Fruit fly (Drosophila melanogaster) whole organism, adult: ENCODE measurements around the gene Cul5.

Experiments
- CG11617 ChIP-seq: fragments of 200-800 bp; sonication (Bioruptor generic); optimal IDR thresholded peaks from 2 replicates; lab custom pipeline; 2017; ENCODE audit warnings: mild to moderate bottlenecking, missing biosample characterization, missing genetic modification reagents, missing genetic modification characterization
- CG12768 ChIP-seq: fragments of 200-800 bp; sonication (Bioruptor generic); optimal IDR thresholded peaks from 2 replicates; lab custom pipeline; 2017; ENCODE audit warnings: missing biosample characterization, missing genetic modification characterization, mild to moderate bottlenecking, moderate library complexity, missing genetic modification reagents
- CG14711 ChIP-seq: fragments of 200-800 bp; sonication (Bioruptor generic); optimal IDR thresholded peaks from 2 replicates; lab custom pipeline; 2018; ENCODE audit warnings: missing biosample characterization, mild to moderate bottlenecking, missing genetic modification characterization, moderate library complexity
- CG1620 ChIP-seq: fragments of 200-800 bp; sonication (Bioruptor generic); optimal IDR thresholded peaks from 2 replicates; lab custom pipeline; 2016; ENCODE audit warnings: missing biosample characterization, missing genetic modification characterization
- CG33017 ChIP-seq: fragments of 200-800 bp; sonication (Bioruptor generic); optimal IDR thresholded peaks from 2 replicates; lab custom pipeline; 2018; ENCODE audit warnings: missing biosample characterization, mild to moderate bottlenecking, missing genetic modification characterization, moderate library complexity
- CG5204 ChIP-seq: fragments of 200-800 bp; sonication (Bioruptor generic); optimal IDR thresholded peaks from 2 replicates; lab custom pipeline; 2016; ENCODE audit warnings: missing biosample characterization, missing genetic modification characterization
- CG7045 ChIP-seq: fragments of 200-800 bp; sonication (Bioruptor generic); optimal IDR thresholded peaks from 2 replicates; lab custom pipeline; 2017; ENCODE audit warnings: missing biosample characterization, mild to moderate bottlenecking, missing genetic modification characterization
- CG7101 ChIP-seq: fragments of 200-800 bp; sonication (Bioruptor generic); optimal IDR thresholded peaks from 2 replicates; lab custom pipeline; 2018; ENCODE audit warnings: missing biosample characterization, mild to moderate bottlenecking, missing genetic modification characterization, moderate library complexity
- Clk ChIP-seq: fragments of 200-800 bp; sonication (Bioruptor generic); optimal IDR thresholded peaks from 2 replicates; lab custom pipeline; 2017; ENCODE audit warnings: missing biosample characterization, missing genetic modification characterization
- Crg-1 ChIP-seq: fragments of 200-800 bp; sonication (Bioruptor generic); optimal IDR thresholded peaks from 2 replicates; lab custom pipeline; 2016; ENCODE audit warnings: missing biosample characterization, missing genetic modification characterization
- Hr96 ChIP-seq: fragments of 200-800 bp; sonication (Bioruptor generic); optimal IDR thresholded peaks from 2 replicates; lab custom pipeline; 2016; ENCODE audit warnings: missing biosample characterization, missing genetic modification characterization
- Mnt ChIP-seq: fragments of 200-800 bp; sonication (Bioruptor generic); optimal IDR thresholded peaks from 2 replicates; lab custom pipeline; 2016; ENCODE audit warnings: missing biosample characterization, mild to moderate bottlenecking, missing genetic modification characterization
- bab1 ChIP-seq: fragments of 200-800 bp; sonication (Bioruptor generic); optimal IDR thresholded peaks from 3 replicates; lab custom pipeline; 2019; ENCODE audit warnings: missing biosample characterization, mild to moderate bottlenecking, missing genetic modification characterization, moderate library complexity
- cic ChIP-seq: fragments of 200-800 bp; sonication (Bioruptor generic); optimal IDR thresholded peaks from 2 replicates; lab custom pipeline; 2017; ENCODE audit warnings: missing biosample characterization, mild to moderate bottlenecking, missing genetic modification characterization, moderate library complexity
- cnc ChIP-seq, 2 experiments: fragments of >200 bp; optimal IDR thresholded peaks; 2 replicates each; lab custom pipeline; 2017
- kay ChIP-seq: fragments of 200-800 bp; sonication (Bioruptor generic); peaks from one replicate; lab custom pipeline; 2016; ENCODE audit warnings: missing biosample characterization, missing genetic modification characterization, borderline replicate concordance
- ovo ChIP-seq: fragments of 200-800 bp; sonication (Bioruptor generic); optimal IDR thresholded peaks from 2 replicates; lab custom pipeline; 2016; ENCODE audit warnings: missing biosample characterization, missing genetic modification characterization
- pad ChIP-seq: fragments of 200-800 bp; sonication (Bioruptor generic); optimal IDR thresholded peaks from 3 replicates; lab custom pipeline; 2017; ENCODE audit warnings: missing biosample characterization, missing genetic modification characterization, mild to moderate bottlenecking, moderate library complexity, missing genetic modification reagents
- tj ChIP-seq: fragments of 200-800 bp; sonication (Bioruptor generic); optimal IDR thresholded peaks from 3 replicates; lab custom pipeline; 2017; ENCODE audit warnings: missing biosample characterization, mild to moderate bottlenecking, missing genetic modification characterization, moderate library complexity
- toe ChIP-seq: fragments of 200-800 bp; sonication (Bioruptor generic); optimal IDR thresholded peaks from 2 replicates; lab custom pipeline; 2016; ENCODE audit warnings: missing biosample characterization, missing genetic modification characterization

Cul5 gene

dm6 chr3R:29064682-29065100 lies 1.9 kb upstream of the Cul5 start:
- TF ChIP-seq CG7101 (tag; lab: Kevin White, UChicago) (no peak), CG7045 (peak; percentile 15), ovo (GFP tag; lab: Kevin White, UChicago) (no peak), Hr96 (no peak), CG11617 (GFP tag; lab: Kevin White, UChicago) (no peak), cic (GFP tag; lab: Kevin White, UChicago) (no peak), CG1620 (GFP tag; lab: Kevin White, UChicago) (no peak), Clk (peak; percentile 24), pad (GFP tag; lab: Kevin White, UChicago) (no peak), kay (GFP tag; lab: Kevin White, UChicago) (no peak), CG12768 (peak; percentile 1), Mnt (GFP tag; lab: Kevin White, UChicago) (no peak), Crg-1 (no peak), CG33017 (tag; lab: Kevin White, UChicago) (no peak), tj (GFP tag; lab: Kevin White, UChicago) (no peak), CG14711 (no peak), cnc (optimal IDR thresholded peaks at IDR 0.05; lab: Kevin White, UChicago) (no peak), bab1 (no peak), toe (GFP tag; lab: Kevin White, UChicago) (no peak), CG5204 (GFP tag; lab: Kevin White, UChicago) (no peak)

dm6 chr3R:29063921-29064460 lies 1.2 kb upstream of the Cul5 start:
- no peak for TF ChIP-seq tj (GFP tag; lab: Kevin White, UChicago)

- TF ChIP-seq CG14711 (peak; percentile 95), Hr96 (peak; percentile 73), ovo (GFP tag; lab: Kevin White, UChicago) (peak; percentile 26), Clk (peak; percentile 57), cic (GFP tag; lab: Kevin White, UChicago) (no peak), Crg-1 (peak; percentile 37), CG33017 (tag; lab: Kevin White, UChicago) (peak; percentile 84), Mnt (GFP tag; lab: Kevin White, UChicago) (peak; percentile 53), cnc (optimal IDR thresholded peaks at IDR 0.05; lab: Kevin White, UChicago) (no peak), CG1620 (GFP tag; lab: Kevin White, UChicago) (peak; percentile 35), CG7045 (peak; percentile 77), toe (GFP tag; lab: Kevin White, UChicago) (peak; percentile 82), CG7101 (tag; lab: Kevin White, UChicago) (peak; percentile 85), CG12768 (peak; percentile 83), CG11617 (GFP tag; lab: Kevin White, UChicago) (peak; percentile 91), CG5204 (GFP tag; lab: Kevin White, UChicago) (peak; percentile 82), kay (GFP tag; lab: Kevin White, UChicago) (no peak), bab1 (peak; percentile 69), tj (GFP tag; lab: Kevin White, UChicago) (peak; percentile 86), pad (GFP tag; lab: Kevin White, UChicago) (peak; percentile 71)
Observed at dm6 chr3R:29063207-29063920, 589 bp upstream of the Cul5 start.

- no peak for TF ChIP-seq Crg-1
- peak; percentile 11 for TF ChIP-seq Mnt (GFP tag; lab: Kevin White, UChicago)
Observed at dm6 chr3R:29059385-29059784, 3.4 kb downstream of the Cul5 start.

dm6 chr3R:29055710-29056109 lies 7.1 kb downstream of the Cul5 start, which contains the start of gene Sirt7:
Gene Sirt7 (plus strand): TSS chr3R:29055927.
- TF ChIP-seq Mnt (GFP tag; lab: Kevin White, UChicago) (peak; percentile 5), CG5204 (GFP tag; lab: Kevin White, UChicago) (no peak), CG33017 (tag; lab: Kevin White, UChicago) (peak; percentile 13), tj (GFP tag; lab: Kevin White, UChicago) (no peak), CG12768 (no peak), CG11617 (GFP tag; lab: Kevin White, UChicago) (peak; percentile 11)

- TF ChIP-seq CG7101 (tag; lab: Kevin White, UChicago) (no peak), CG14711 (no peak), pad (GFP tag; lab: Kevin White, UChicago) (no peak), CG12768 (no peak), cic (GFP tag; lab: Kevin White, UChicago) (no peak), Crg-1 (no peak), Mnt (GFP tag; lab: Kevin White, UChicago) (no peak), bab1 (no peak), CG7045 (no peak), CG11617 (GFP tag; lab: Kevin White, UChicago) (no peak), CG1620 (GFP tag; lab: Kevin White, UChicago) (no peak)
Observed at dm6 chr3R:29054047-29054446, 8.7 kb downstream of the Cul5 start, which contains the start of gene CG11843. Gene CG11843 (plus strand): TSS chr3R:29054347.

dm6 chr3R:29052380-29052779 lies 10.4 kb downstream of the Cul5 start, which contains the start of gene CG11842:
Gene CG11842 (plus strand): TSS chr3R:29052680.
- TF ChIP-seq Clk = no peak
- TF ChIP-seq Hr96 = no peak
- TF ChIP-seq Crg-1 = no peak
- no peak for TF ChIP-seq cnc (optimal IDR thresholded peaks at IDR 0.05; lab: Kevin White, UChicago)
- no peak for TF ChIP-seq tj (GFP tag; lab: Kevin White, UChicago)
- no peak for TF ChIP-seq bab1
- TF ChIP-seq CG7045 = no peak
- TF ChIP-seq ovo (GFP tag; lab: Kevin White, UChicago) = no peak
- no peak for TF ChIP-seq kay (GFP tag; lab: Kevin White, UChicago)
- no peak for TF ChIP-seq toe (GFP tag; lab: Kevin White, UChicago)
- TF ChIP-seq CG33017 (tag; lab: Kevin White, UChicago) = no peak
- no peak for TF ChIP-seq pad (GFP tag; lab: Kevin White, UChicago)
- no peak for TF ChIP-seq CG5204 (GFP tag; lab: Kevin White, UChicago)
- no peak for TF ChIP-seq Mnt (GFP tag; lab: Kevin White, UChicago)
- no peak for TF ChIP-seq cic (GFP tag; lab: Kevin White, UChicago)
- TF ChIP-seq CG11617 (GFP tag; lab: Kevin White, UChicago) = no peak
- TF ChIP-seq CG14711 = no peak
